Worm (Caenorhabditis elegans) whole organism, L1 larva: ENCODE data around the gene clec-224.
A peak's percentile ranks its signal among the peaks of the same experiment; 100 is the strongest.

Source experiments
- aha-1 ChIP-seq: fragments of 150-350 bp; optimal IDR thresholded peaks from 2 replicates; lab custom pipeline; 2014; ENCODE audit warnings: missing biosample characterization, missing genetic modification characterization
- aly-2 ChIP-seq: fragments of 150-350 bp; optimal IDR thresholded peaks from 2 replicates; lab custom pipeline; 2014; ENCODE audit warnings: missing biosample characterization, missing genetic modification characterization
- blmp-1 ChIP-seq: fragments of 150-350 bp; optimal IDR thresholded peaks from 2 replicates; lab custom pipeline; 2014; ENCODE audit warnings: missing biosample characterization, missing genetic modification characterization
- ceh-63 ChIP-seq: fragments of 200-800 bp; sonication (Bioruptor generic); optimal IDR thresholded peaks from 2 replicates; lab custom pipeline; 2018; ENCODE audit warnings: mild to moderate bottlenecking, missing genetic modification characterization, missing compliant biosample characterization
- ceh-8 ChIP-seq: fragments of 200-800 bp; sonication (Bioruptor generic); optimal IDR thresholded peaks from 2 replicates; lab custom pipeline; 2018; ENCODE audit warnings: mild to moderate bottlenecking, missing genetic modification characterization, moderate library complexity, missing compliant biosample characterization
- ceh-82 ChIP-seq, 3 experiments: fragments of 150-350 bp in 1 of 3; sonication (generic microtip) in 2 of 3; optimal IDR thresholded peaks; 2 replicates each; lab custom pipeline; 2014 to 2017; ENCODE audit warnings: missing biosample characterization in 3 of 3, missing genetic modification characterization in 3 of 3
- ceh-90 ChIP-seq: sonication (generic microtip); optimal IDR thresholded peaks from 2 replicates; lab custom pipeline; 2016; ENCODE audit warnings: missing genetic modification characterization, missing compliant biosample characterization
- ces-1 ChIP-seq: fragments of 150-350 bp; optimal IDR thresholded peaks from 2 replicates; lab custom pipeline; 2014; ENCODE audit warnings: missing biosample characterization, missing genetic modification reagents, missing genetic modification characterization
- efl-1 ChIP-seq, 4 experiments: fragments of 150-350 bp; optimal IDR thresholded peaks in 3 of 4; peaks in 1 of 4; 1 replicate in 1 of 4; 2 replicates in 3 of 4; lab custom pipeline; 2014; ENCODE audit warnings: missing biosample characterization in 2 of 4, missing genetic modification characterization in 2 of 4, missing genetic modification reagents in 2 of 4
- elt-2 ChIP-seq: sonication (generic microtip); optimal IDR thresholded peaks from 2 replicates; lab custom pipeline; 2016; ENCODE audit warnings: missing genetic modification characterization, mild to moderate bottlenecking, inconsistent platforms, missing compliant biosample characterization, missing genetic modification reagents
- elt-3 ChIP-seq, 6 experiments: fragments of 150-350 bp in 1 of 6; sonication (generic microtip); optimal IDR thresholded peaks; 2 replicates each; lab custom pipeline; 2017 to 2018; ENCODE audit warnings: missing biosample characterization in 6 of 6, missing genetic modification characterization in 6 of 6, inconsistent platforms in 1 of 6
- fkh-4 ChIP-seq: sonication (generic microtip); optimal IDR thresholded peaks from 2 replicates; lab custom pipeline; 2016; ENCODE audit warnings: missing compliant biosample characterization, missing genetic modification characterization, borderline replicate concordance
- grh-1 ChIP-seq: fragments of 200-800 bp; sonication (Bioruptor generic); IDR thresholded peaks from 2 replicates; pipeline ENCODE4 v1.3.6; 2022; ENCODE audit warnings: missing genetic modification reagents, missing genetic modification characterization, missing compliant biosample characterization
- hlh-17 ChIP-seq: fragments of 200-800 bp; sonication (Bioruptor generic); optimal IDR thresholded peaks from 2 replicates; lab custom pipeline; 2018; ENCODE audit warnings: missing genetic modification characterization, mild to moderate bottlenecking, missing compliant biosample characterization, moderate library complexity, borderline replicate concordance
- isw-1 ChIP-seq: fragments of 200-800 bp; sonication (Bioruptor generic); IDR thresholded peaks from 2 replicates; pipeline ENCODE4 v1.3.6; 2022; ENCODE audit warnings: missing genetic modification characterization, missing compliant biosample characterization
- lin-14 ChIP-seq: fragments of 200-800 bp; sonication (Bioruptor generic); optimal IDR thresholded peaks from 2 replicates; lab custom pipeline; 2018; ENCODE audit warnings: mild to moderate bottlenecking, missing genetic modification characterization, moderate library complexity, missing compliant biosample characterization
- lin-15B ChIP-seq: fragments of 150-350 bp; sonication (generic microtip); optimal IDR thresholded peaks from 3 replicates; lab custom pipeline; 2014; ENCODE audit warnings: missing biosample characterization, missing genetic modification characterization
- lin-35 ChIP-seq, 2 experiments: fragments of 150-350 bp; optimal IDR thresholded peaks; 2 replicates each; lab custom pipeline; 2014; ENCODE audit warnings: missing biosample characterization in 2 of 2, missing genetic modification characterization in 2 of 2, missing genetic modification reagents in 2 of 2
- lin-39 ChIP-seq: fragments of 150-350 bp; optimal IDR thresholded peaks from 2 replicates; lab custom pipeline; 2014; ENCODE audit warnings: missing biosample characterization, missing genetic modification reagents, missing genetic modification characterization
- lsy-2 ChIP-seq, 2 experiments: fragments of 150-350 bp; optimal IDR thresholded peaks; 2 replicates each; lab custom pipeline; 2014; ENCODE audit warnings: missing biosample characterization in 2 of 2, missing genetic modification characterization in 2 of 2
- mdl-1 ChIP-seq, 2 experiments: fragments of 150-350 bp; optimal IDR thresholded peaks; 2 replicates each; lab custom pipeline; 2014 to 2017; ENCODE audit warnings: missing biosample characterization in 2 of 2, missing genetic modification characterization in 2 of 2, inconsistent platforms in 1 of 2
- nhr-12 ChIP-seq: sonication (generic microtip); optimal IDR thresholded peaks from 2 replicates; lab custom pipeline; 2017; ENCODE audit warnings: missing biosample characterization, missing genetic modification characterization
- nhr-19 ChIP-seq: fragments of 200-800 bp; sonication (Bioruptor generic); conservative IDR thresholded peaks from 2 replicates; pipeline ENCODE4 v1.3.6; 2022; ENCODE audit warnings: missing genetic modification characterization, missing compliant biosample characterization
- nhr-237 ChIP-seq: fragments of 150-350 bp; optimal IDR thresholded peaks from 2 replicates; lab custom pipeline; 2014; ENCODE audit warnings: missing biosample characterization, missing genetic modification characterization
- nhr-28 ChIP-seq: fragments of 150-350 bp; optimal IDR thresholded peaks from 2 replicates; lab custom pipeline; 2014; ENCODE audit warnings: missing biosample characterization, missing genetic modification characterization
- nhr-47 ChIP-seq: sonication (generic microtip); optimal IDR thresholded peaks from 2 replicates; lab custom pipeline; 2016; ENCODE audit warnings: mild to moderate bottlenecking, missing genetic modification characterization, moderate library complexity, missing compliant biosample characterization
- nhr-71 ChIP-seq: sonication (generic microtip); optimal IDR thresholded peaks from 2 replicates; lab custom pipeline; 2016; ENCODE audit warnings: mild to moderate bottlenecking, missing genetic modification characterization, moderate library complexity, missing compliant biosample characterization
- nhr-84 ChIP-seq: sonication (generic microtip); optimal IDR thresholded peaks from 2 replicates; lab custom pipeline; 2017; ENCODE audit warnings: missing biosample characterization, missing genetic modification characterization
- pqm-1 ChIP-seq: sonication (generic microtip); optimal IDR thresholded peaks from 3 replicates; lab custom pipeline; 2017; ENCODE audit warnings: missing biosample characterization, missing genetic modification characterization
- rnt-1 ChIP-seq: sonication (generic microtip); optimal IDR thresholded peaks from 2 replicates; lab custom pipeline; 2016; ENCODE audit warnings: mild to moderate bottlenecking, missing genetic modification characterization, moderate library complexity, missing compliant biosample characterization
- sox-4 ChIP-seq: sonication (generic microtip); optimal IDR thresholded peaks from 2 replicates; lab custom pipeline; 2016; ENCODE audit warnings: missing genetic modification characterization, missing compliant biosample characterization
- sptf-1 ChIP-seq: fragments of 150-350 bp; optimal IDR thresholded peaks from 2 replicates; lab custom pipeline; 2014; ENCODE audit warnings: missing biosample characterization, missing genetic modification characterization
- swsn-7 ChIP-seq: sonication (generic microtip); optimal IDR thresholded peaks from 2 replicates; lab custom pipeline; 2016; ENCODE audit warnings: missing genetic modification characterization, missing compliant biosample characterization
- vab-15 ChIP-seq: sonication (generic microtip); optimal IDR thresholded peaks from 2 replicates; lab custom pipeline; 2017; ENCODE audit warnings: missing genotype, mild to moderate bottlenecking, missing genetic modification characterization, missing compliant biosample characterization
- zag-1 ChIP-seq: fragments of 150-350 bp; optimal IDR thresholded peaks from 2 replicates; lab custom pipeline; 2014; ENCODE audit warnings: missing biosample characterization, missing genetic modification characterization
- zip-4 ChIP-seq: fragments of 200-800 bp; sonication (Bioruptor generic); optimal IDR thresholded peaks from 2 replicates; lab custom pipeline; 2018; ENCODE audit warnings: mild to moderate bottlenecking, missing genetic modification characterization, moderate library complexity, missing compliant biosample characterization
- ztf-11 ChIP-seq, 2 experiments: sonication (generic microtip); optimal IDR thresholded peaks; 2 replicates each; lab custom pipeline; 2016 to 2017; ENCODE audit warnings: missing genetic modification characterization in 2 of 2, missing biosample characterization in 1 of 2, missing compliant biosample characterization in 1 of 2
- ztf-4 ChIP-seq: fragments of 150-350 bp; optimal IDR thresholded peaks from 2 replicates; lab custom pipeline; 2014; ENCODE audit warnings: missing biosample characterization, missing genetic modification characterization

clec-224 gene

DNA sequence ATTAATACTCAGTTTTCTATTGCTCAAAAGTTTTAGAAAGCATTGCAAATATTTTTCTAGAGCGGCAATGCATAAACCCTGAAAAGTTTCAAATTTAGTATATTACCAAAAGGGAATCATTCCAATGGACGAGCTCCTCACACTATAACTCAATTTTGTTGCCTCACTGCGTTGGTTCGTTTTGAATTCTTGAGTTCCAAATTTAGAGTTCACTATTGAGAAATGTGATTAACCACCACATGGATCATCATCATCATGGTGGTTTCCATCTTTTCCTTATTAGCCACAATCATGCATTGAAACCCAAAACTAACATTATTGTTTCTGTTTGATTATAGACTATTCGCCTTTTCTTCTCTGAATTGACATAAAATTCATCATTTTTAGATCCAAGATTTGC, 30.7 kb upstream of the clec-224 start:
- no peak for TF ChIP-seq lin-39
- no peak for TF ChIP-seq lin-15B (tag; lab: Kevin White, UChicago)
- TF ChIP-seq lin-14 (GFP tag; lab: Kevin White, UChicago) = no peak
- no peak for TF ChIP-seq hlh-17 (GFP tag; lab: Kevin White, UChicago)
- TF ChIP-seq isw-1 (GFP tag; lab: Robert Waterston, UW) = no peak
- TF ChIP-seq zip-4 (GFP tag; lab: Kevin White, UChicago) = no peak
- no peak for TF ChIP-seq nhr-84
- no peak for TF ChIP-seq ceh-82 (tag; optimal IDR thresholded peaks at IDR 0.05; lab: Kevin White, UChicago)
- TF ChIP-seq zag-1 = no peak
- no peak for TF ChIP-seq sox-4
- TF ChIP-seq ces-1 (GFP tag; lab: Kevin White, UChicago) = no peak

- no peak for TF ChIP-seq swsn-7 (tag; lab: Kevin White, UChicago)
- TF ChIP-seq vab-15 (tag; lab: Kevin White, UChicago) = no peak
- peak; percentile 21 for TF ChIP-seq elt-2 (tag; lab: Kevin White, UChicago)
- no peak for TF ChIP-seq zip-4 (GFP tag; lab: Kevin White, UChicago)
- no peak for TF ChIP-seq ztf-4 (tag; lab: Kevin White, UChicago)
- no peak for TF ChIP-seq grh-1 (GFP tag; lab: Robert Waterston, UW)
- TF ChIP-seq nhr-84 = no peak
- TF ChIP-seq ceh-90 (tag; lab: Kevin White, UChicago) = no peak
- TF ChIP-seq nhr-237 = no peak
- no peak for TF ChIP-seq ceh-63 (GFP tag; lab: Kevin White, UChicago)
- TF ChIP-seq nhr-28 = no peak
- peak; percentile 24 for TF ChIP-seq rnt-1
- peak; percentile 44 for TF ChIP-seq lin-14 (GFP tag; lab: Kevin White, UChicago)
- no peak for TF ChIP-seq efl-1 (optimal IDR thresholded peaks at IDR 0.05; lab: Kevin White, UChicago)
- no peak for TF ChIP-seq efl-1 (GFP tag; optimal IDR thresholded peaks at IDR 0.05 in 1 of 2; lab: Kevin White, UChicago)
- TF ChIP-seq ztf-11 (tag; optimal IDR thresholded peaks at IDR 0.05; lab: Kevin White, UChicago) = no peak
- TF ChIP-seq sptf-1 (tag; lab: Kevin White, UChicago) = no peak
- no peak for TF ChIP-seq lin-35 (GFP tag; optimal IDR thresholded peaks at IDR 0.05; lab: Kevin White, UChicago)
- TF ChIP-seq lsy-2 (tag; optimal IDR thresholded peaks at IDR 0.05; lab: Kevin White, UChicago) = no peak
- no peak for TF ChIP-seq nhr-19 (GFP tag; lab: Robert Waterston, UW)
- no peak for TF ChIP-seq aha-1 (tag; lab: Kevin White, UChicago)
- TF ChIP-seq ceh-8 (GFP tag; lab: Kevin White, UChicago) = no peak
- TF ChIP-seq mdl-1 (tag; optimal IDR thresholded peaks at IDR 0.05; lab: Kevin White, UChicago) = no peak
- TF ChIP-seq, all 84 proteins: peak for 3
Observed at ce11 chrV:12208678-12209077, 29.4 kb upstream of the clec-224 start.

- TF ChIP-seq elt-2 (tag; lab: Kevin White, UChicago) = no peak
- no peak for TF ChIP-seq nhr-47 (tag; lab: Kevin White, UChicago)
- TF ChIP-seq elt-3 (tag; optimal IDR thresholded peaks at IDR 0.05; lab: Kevin White, UChicago) = peak in 1 of 6 experiments; percentile 92
- TF ChIP-seq nhr-28 = no peak
- peak; percentile 97 for TF ChIP-seq blmp-1 (tag; lab: Kevin White, UChicago)
- TF ChIP-seq nhr-12 = no peak
Observed at ce11 chrV:12199474-12199873, 20.2 kb upstream of the clec-224 start.

DNA sequence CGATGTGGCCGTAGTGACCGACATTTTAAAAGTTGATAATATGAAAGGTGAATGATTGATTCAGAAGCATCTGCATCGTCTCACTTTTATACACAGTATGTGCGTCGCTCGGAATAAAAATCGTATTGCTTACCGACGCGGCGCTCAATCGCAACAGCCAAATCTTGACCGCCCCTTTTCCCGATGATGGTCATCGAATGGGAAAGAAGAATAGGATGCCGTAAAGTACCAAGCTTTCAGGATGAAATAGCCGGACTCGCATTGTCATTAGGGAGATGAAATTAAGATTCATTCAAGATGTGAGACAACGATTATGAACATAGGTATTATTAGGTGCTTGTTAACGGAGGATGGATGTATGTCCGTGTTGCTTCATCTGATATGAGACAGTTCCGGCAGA, 19.3 kb upstream of the clec-224 start, which contains the start of gene lon-3:
Gene lon-3 (minus strand): TSS at position 101 of the 400 bp plus-strand sequence.
- TF ChIP-seq sox-4 (no peak), fkh-4 (tag; lab: Kevin White, UChicago) (no peak), nhr-71 (tag; lab: Kevin White, UChicago) (no peak), nhr-84 (no peak), aly-2 (tag; lab: Kevin White, UChicago) (no peak), zip-4 (GFP tag; lab: Kevin White, UChicago) (no peak), zag-1 (no peak), ceh-90 (tag; lab: Kevin White, UChicago) (no peak), pqm-1 (tag; lab: Kevin White, UChicago) (no peak)
